Worm (Caenorhabditis elegans): ENCODE results near the gene B0228.7.

Gene B0228.7

DNA sequence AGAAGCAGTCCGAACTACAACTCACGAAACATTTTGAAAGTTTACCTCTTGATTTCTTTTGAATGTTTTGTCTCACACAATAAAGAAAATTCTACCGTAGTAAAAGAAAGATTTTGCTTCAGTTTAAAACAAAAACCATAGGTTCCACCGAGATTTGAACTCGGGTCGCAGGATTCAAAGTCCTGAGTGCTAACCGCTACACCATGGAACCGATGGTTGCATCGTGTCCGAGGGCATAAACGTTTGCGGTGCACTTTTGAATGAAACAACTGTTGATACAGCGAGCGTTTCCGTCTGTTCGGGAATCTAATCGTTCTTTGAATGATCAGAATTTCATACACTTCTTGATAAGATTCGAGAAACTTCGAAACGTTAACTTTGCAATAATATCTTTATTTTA lies 2.0 kb downstream of the B0228.7 start (continued):
- TF ChIP-seq fkh-2 (tag; optimal IDR thresholded peaks at IDR 0.05) (no peak), nhr-28 (tag; optimal IDR thresholded peaks at IDR 0.05) (no peak), elt-3 (tag; optimal IDR thresholded peaks at IDR 0.05) (peak in 1 of 3 experiments; percentile 5), eor-1 (tag; optimal IDR thresholded peaks at IDR 0.05) (no peak), nhr-77 (tag; optimal IDR thresholded peaks at IDR 0.05) (no peak), lsy-12 (tag; optimal IDR thresholded peaks at IDR 0.05) (peak; percentile 40), nhr-76 (tag; optimal IDR thresholded peaks at IDR 0.05) (no peak), mml-1 (tag; optimal IDR thresholded peaks at IDR 0.05) (no peak), elt-2 (tag; optimal IDR thresholded peaks at IDR 0.05) (peak; percentile 77), unc-62 (GFP tag; optimal IDR thresholded peaks at IDR 0.05) (no peak), ceh-82 (tag; optimal IDR thresholded peaks at IDR 0.05) (no peak), snpc-4 (tag; optimal IDR thresholded peaks at IDR 0.05) (no peak), ceh-9 (tag; optimal IDR thresholded peaks at IDR 0.05) (no peak), jun-1 (tag; optimal IDR thresholded peaks at IDR 0.05) (peak; percentile 65), fkh-10 (GFP tag; optimal IDR thresholded peaks at IDR 0.05) (no peak), sea-2 (GFP tag; optimal IDR thresholded peaks at IDR 0.05) (no peak), ceh-28 (tag; optimal IDR thresholded peaks at IDR 0.05) (no peak), nhr-11 (tag; optimal IDR thresholded peaks at IDR 0.05) (no peak), unc-39 (tag; optimal IDR thresholded peaks at IDR 0.05) (no peak)

DNA sequence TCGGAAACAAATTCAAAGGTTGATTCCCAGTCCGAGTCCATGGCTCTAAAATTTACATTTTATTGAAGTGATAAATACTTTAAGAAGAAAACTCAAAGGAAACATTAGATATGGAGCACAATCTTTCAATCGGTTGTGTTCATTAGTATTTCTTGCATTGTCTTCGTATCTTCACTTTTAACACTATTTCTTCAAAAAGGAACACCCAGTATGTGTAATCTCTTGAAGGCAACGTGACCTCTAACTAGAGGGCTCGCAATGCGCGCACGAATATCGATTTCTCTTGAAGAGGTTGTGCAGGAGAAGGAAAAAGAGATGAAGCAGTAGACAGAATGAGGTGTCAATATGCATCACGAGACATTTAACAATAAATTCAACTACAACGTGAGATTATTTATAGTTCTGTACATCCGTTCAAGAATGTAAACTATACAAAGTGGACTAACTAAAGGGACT lies 3.7 kb downstream of the B0228.7 start, which contains the start of the genes B0228.6 and B0228.1:
Gene B0228.6 (minus strand): TSS at position 51 of the 456 bp plus-strand sequence.
Gene B0228.1 (plus strand): TSS at position 228 of the 456 bp plus-strand sequence.
- TF ChIP-seq nhr-12 (tag; optimal IDR thresholded peaks at IDR 0.05), result no peak
- no peak for TF ChIP-seq nhr-25 (tag; optimal IDR thresholded peaks at IDR 0.05)
- no peak for TF ChIP-seq sea-2 (GFP tag; optimal IDR thresholded peaks at IDR 0.05)
- peak; percentile 48 for TF ChIP-seq snpc-4 (tag; optimal IDR thresholded peaks at IDR 0.05)
- no peak for TF ChIP-seq pqm-1 (tag; optimal IDR thresholded peaks at IDR 0.05)
- no peak for TF ChIP-seq egl-27 (tag; optimal IDR thresholded peaks at IDR 0.05)

DNA sequence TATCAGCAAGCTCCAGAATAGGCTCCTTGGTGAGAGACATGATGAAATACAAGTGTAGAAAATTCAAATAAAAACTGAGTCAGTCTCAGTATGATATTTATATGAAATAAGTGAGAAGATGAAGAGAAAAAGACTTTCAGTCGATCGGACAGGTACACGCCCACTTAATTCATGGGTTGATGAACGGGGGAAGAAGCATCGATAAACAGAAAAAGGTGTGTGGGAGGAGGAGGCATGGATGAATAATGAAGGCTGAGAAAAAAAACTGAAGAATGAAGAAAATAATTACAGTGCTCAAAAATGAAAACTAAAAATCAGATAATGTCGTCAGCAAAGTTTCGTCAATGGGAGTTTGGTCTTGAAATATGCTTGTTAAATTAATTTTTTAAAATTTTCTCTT lies 5.3 kb downstream of the B0228.7 start, which contains the start of gene trx-1:
Gene trx-1 (minus strand): TSS at position 101 of the 400 bp plus-strand sequence.
- TF ChIP-seq nhr-43 (tag; optimal IDR thresholded peaks at IDR 0.05; ENCODE audit: poor library complexity, severe bottlenecking) (no peak), mdl-1 (tag; optimal IDR thresholded peaks at IDR 0.05) (no peak), ceh-9 (tag; optimal IDR thresholded peaks at IDR 0.05) (no peak), nhr-25 (tag; optimal IDR thresholded peaks at IDR 0.05) (no peak), skn-1 (tag; optimal IDR thresholded peaks at IDR 0.05) (no peak), fkh-10 (GFP tag; optimal IDR thresholded peaks at IDR 0.05) (no peak), hmg-11 (tag; optimal IDR thresholded peaks at IDR 0.05) (no peak), ztf-11 (tag; optimal IDR thresholded peaks at IDR 0.05) (no peak), nhr-23 (tag; optimal IDR thresholded peaks at IDR 0.05) (no peak), tbx-2 (tag; optimal IDR thresholded peaks at IDR 0.05) (no peak), unc-62 (GFP tag; optimal IDR thresholded peaks at IDR 0.05) (no peak), fkh-2 (tag; optimal IDR thresholded peaks at IDR 0.05) (no peak), egl-27 (tag; optimal IDR thresholded peaks at IDR 0.05) (no peak), ceh-28 (tag; optimal IDR thresholded peaks at IDR 0.05) (no peak)

DNA sequence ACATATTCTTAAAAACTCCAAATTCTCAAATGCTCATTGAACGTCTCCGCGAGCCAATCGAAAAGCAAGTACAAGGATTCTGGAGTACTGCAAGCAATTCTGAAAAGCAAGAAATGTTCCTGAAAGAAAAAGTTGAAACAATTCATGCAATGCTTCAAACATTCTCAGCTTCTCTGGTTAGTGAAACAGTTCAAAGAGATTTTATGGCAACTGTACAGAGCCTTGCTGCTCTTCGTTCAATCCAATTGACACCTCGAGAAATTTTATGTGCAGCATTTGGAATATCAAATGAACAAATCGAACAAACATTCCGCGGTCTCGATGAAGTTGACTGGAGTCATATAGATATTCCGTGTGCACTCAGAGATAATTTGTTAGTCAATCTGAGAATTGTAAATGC lies 22.1 kb downstream of the B0228.7 start:
- no peak for TF ChIP-seq nhr-43 (tag; optimal IDR thresholded peaks at IDR 0.05; ENCODE audit: poor library complexity, severe bottlenecking)
- TF ChIP-seq zag-1 (tag; optimal IDR thresholded peaks at IDR 0.05), result no peak
- no peak for TF ChIP-seq elt-3 (tag; optimal IDR thresholded peaks at IDR 0.05)
- TF ChIP-seq ztf-11 (tag; optimal IDR thresholded peaks at IDR 0.05), result no peak
- no peak for TF ChIP-seq mml-1 (tag; optimal IDR thresholded peaks at IDR 0.05)
- no peak for TF ChIP-seq nhr-25 (tag; optimal IDR thresholded peaks at IDR 0.05)
- TF ChIP-seq ceh-82 (tag; optimal IDR thresholded peaks at IDR 0.05), result no peak
- no peak for TF ChIP-seq nhr-23 (tag; optimal IDR thresholded peaks at IDR 0.05)
- no peak for TF ChIP-seq pha-4 (tag; optimal IDR thresholded peaks at IDR 0.05)
- TF ChIP-seq mdl-1 (tag; optimal IDR thresholded peaks at IDR 0.05), result no peak

DNA sequence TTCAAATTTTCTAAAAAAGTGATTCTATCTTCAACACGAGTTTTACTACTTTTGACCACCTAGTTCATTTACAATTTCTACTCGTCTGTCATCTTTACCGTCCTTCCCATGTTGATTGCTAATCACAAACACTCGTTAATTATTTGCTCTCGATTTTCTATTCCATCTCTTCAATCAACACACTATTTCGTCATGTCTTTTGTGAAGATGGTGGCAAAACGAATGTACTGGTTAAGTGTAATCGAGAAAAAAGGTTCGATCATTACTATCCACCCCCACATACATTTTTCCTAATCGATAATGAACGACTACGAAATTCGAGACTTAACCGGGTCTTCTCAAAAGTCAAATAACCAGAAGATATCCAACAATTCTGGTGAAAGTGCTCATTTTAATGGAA lies 34.2 kb downstream of the B0228.7 start, which contains the start of gene cpna-2:
Gene cpna-2 (plus strand): TSS at position 301 of the 400 bp plus-strand sequence.
- no peak for TF ChIP-seq hmg-11 (tag; optimal IDR thresholded peaks at IDR 0.05)
- no peak for TF ChIP-seq nhr-11 (tag; optimal IDR thresholded peaks at IDR 0.05)
- TF ChIP-seq ceh-28 (tag; optimal IDR thresholded peaks at IDR 0.05), result no peak
- TF ChIP-seq unc-62 (GFP tag; optimal IDR thresholded peaks at IDR 0.05), result no peak
- no peak for TF ChIP-seq tbx-2 (tag; optimal IDR thresholded peaks at IDR 0.05)
- no peak for TF ChIP-seq ceh-9 (tag; optimal IDR thresholded peaks at IDR 0.05)
- TF ChIP-seq ama-1 (optimal IDR thresholded peaks at IDR 0.05), result no peak
- TF ChIP-seq lsy-12 (tag; optimal IDR thresholded peaks at IDR 0.05), result no peak
- no peak for TF ChIP-seq ztf-11 (tag; optimal IDR thresholded peaks at IDR 0.05)
- no peak for TF ChIP-seq fos-1 (tag; optimal IDR thresholded peaks at IDR 0.05)
- TF ChIP-seq nhr-23 (tag; optimal IDR thresholded peaks at IDR 0.05), result no peak
